Worm (Caenorhabditis elegans): Measurements from ENCODE around the gene lcmt-1.

lcmt-1 gene

DNA sequence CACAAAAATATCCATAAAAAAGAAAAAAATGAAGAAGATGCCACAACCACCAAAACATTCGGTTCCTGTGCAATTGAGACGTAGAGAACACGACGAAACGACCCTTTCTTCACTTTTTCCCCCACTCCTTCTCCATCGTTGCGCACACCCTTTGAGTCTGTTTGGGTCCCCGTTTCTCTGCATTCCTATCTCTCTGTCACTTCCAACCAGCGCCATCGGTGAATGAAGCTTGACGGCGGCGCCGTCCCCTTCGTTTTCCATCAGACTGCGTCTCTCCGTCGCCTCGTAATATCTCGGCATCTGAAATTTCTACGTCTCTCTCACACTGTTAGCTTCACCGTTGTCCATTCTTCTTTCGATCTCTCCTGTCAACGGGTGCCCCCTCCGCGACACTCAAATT is 7.6 kb upstream of the lcmt-1 start:
- TF ChIP-seq unc-62 (GFP tag; optimal IDR thresholded peaks at IDR 0.05 in 1 of 2) (peak in 1 of 2 experiments; percentile 42), unc-62 (tag; optimal IDR thresholded peaks at IDR 0.05) (no peak), cey-2 (tag; optimal IDR thresholded peaks at IDR 0.05; ENCODE audit: borderline replicate concordance, insufficient read depth) (no peak), dmd-6 (GFP tag; IDR thresholded peaks at IDR 0.05) (no peak), tra-1 (GFP tag; IDR thresholded peaks at IDR 0.05) (no peak), hmg-1.1 (GFP tag; IDR thresholded peaks at IDR 0.05) (peak; percentile 74), lin-39 (tag; optimal IDR thresholded peaks at IDR 0.05) (no peak), hif-1 (tag; optimal IDR thresholded peaks at IDR 0.05) (peak in 1 of 2 experiments; percentile 31), mdl-1 (tag; optimal IDR thresholded peaks at IDR 0.05) (peak in 1 of 2 experiments; percentile 59), spr-3 (GFP tag; optimal IDR thresholded peaks at IDR 0.05) (no peak), Y48G9A.11 (GFP tag; IDR thresholded peaks at IDR 0.05) (no peak), ZK337.2 (GFP tag; IDR thresholded peaks at IDR 0.05) (no peak), gei-8 (GFP tag; optimal IDR thresholded peaks at IDR 0.05) (no peak), zfp-2 (tag; optimal IDR thresholded peaks at IDR 0.05) (no peak), T20F7.1 (GFP tag; optimal IDR thresholded peaks at IDR 0.05) (no peak), lin-15B (tag; optimal IDR thresholded peaks at IDR 0.05) (no peak), daf-19 (GFP tag; conservative IDR thresholded peaks at IDR 0.05) (no peak), lin-13 (GFP tag; optimal IDR thresholded peaks at IDR 0.05) (no peak), mes-2 (tag; optimal IDR thresholded peaks at IDR 0.05; ENCODE audit: poor library complexity, severe bottlenecking) (peak; percentile 26), nhr-102 (tag; optimal IDR thresholded peaks at IDR 0.05) (no peak), fkh-10 (GFP tag; optimal IDR thresholded peaks at IDR 0.05) (peak; percentile 6), saeg-2 (GFP tag; IDR thresholded peaks at IDR 0.05) (no peak), snpc-4 (tag; optimal IDR thresholded peaks at IDR 0.05) (no peak), F49E8.2 (tag; optimal IDR thresholded peaks at IDR 0.05; ENCODE audit: borderline replicate concordance) (no peak), egl-43 (GFP tag; IDR thresholded peaks at IDR 0.05) (peak; percentile 51; the same call in 1 of the 2 replicates), daf-8 (GFP tag; IDR thresholded peaks at IDR 0.05) (no peak), hlh-11 (tag; optimal IDR thresholded peaks at IDR 0.05) (peak; percentile 0), ceh-20 (GFP tag; IDR thresholded peaks at IDR 0.05) (no peak), rbr-2 (tag; optimal IDR thresholded peaks at IDR 0.05) (peak; percentile 54), lsy-2 (tag; optimal IDR thresholded peaks at IDR 0.05) (peak; percentile 17 to 35), mxl-3 (GFP tag; optimal IDR thresholded peaks at IDR 0.05) (peak; percentile 2), nhr-111 (GFP tag; optimal IDR thresholded peaks at IDR 0.05) (no peak), egl-27 (tag; optimal IDR thresholded peaks at IDR 0.05) (no peak), set-16 (GFP tag; IDR thresholded peaks at IDR 0.05) (peak; percentile 42; the same call in 1 of the 2 replicates), nhr-42 (GFP tag; IDR thresholded peaks at IDR 0.05) (no peak), T26A8.4 (GFP tag; IDR thresholded peaks at IDR 0.05) (no peak), dve-1 (tag; optimal IDR thresholded peaks at IDR 0.05; ENCODE audit: insufficient read depth) (no peak), nhr-11 (tag; optimal IDR thresholded peaks at IDR 0.05) (no peak), dpl-1 (GFP tag; optimal IDR thresholded peaks at IDR 0.05) (no peak)

DNA sequence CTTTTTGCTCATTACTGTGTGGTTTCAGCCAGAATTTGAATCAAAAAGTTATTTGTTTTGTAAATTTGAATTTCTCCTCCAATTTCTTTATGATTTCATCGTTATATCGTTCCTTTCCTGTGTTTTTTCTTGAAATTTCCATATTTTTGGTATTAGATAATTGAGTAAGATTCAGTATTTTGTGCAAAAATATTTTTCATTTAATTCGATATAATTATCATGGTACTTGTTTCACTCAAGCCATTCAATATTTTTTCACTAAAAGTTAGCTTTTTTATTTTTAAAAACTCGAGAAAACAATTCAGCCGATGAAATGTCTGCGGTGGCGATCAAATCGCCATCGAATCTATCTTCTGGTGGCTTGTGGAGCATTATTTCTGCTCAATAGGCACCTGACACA is 1.8 kb downstream of the lcmt-1 start, which contains the start of gene hse-5:
Gene hse-5, plus strand, starts transcription at position 301 of the 400 bp plus-strand sequence.
- TF ChIP-seq lin-29 (GFP tag; IDR thresholded peaks at IDR 0.05) (no peak), ceh-28 (tag; optimal IDR thresholded peaks at IDR 0.05) (no peak), ceh-44 (GFP tag; IDR thresholded peaks at IDR 0.05) (no peak), nhr-102 (tag; optimal IDR thresholded peaks at IDR 0.05) (no peak), F26F4.8 (GFP tag; conservative IDR thresholded peaks at IDR 0.05) (no peak), egl-27 (tag; optimal IDR thresholded peaks at IDR 0.05) (no peak), saeg-2 (GFP tag; IDR thresholded peaks at IDR 0.05) (no peak), nhr-41 (GFP tag; IDR thresholded peaks at IDR 0.05) (no peak), Y105C5A.15 (GFP tag; IDR thresholded peaks at IDR 0.05) (no peak), dve-1 (tag; optimal IDR thresholded peaks at IDR 0.05; ENCODE audit: insufficient read depth) (no peak), nhr-28 (tag; optimal IDR thresholded peaks at IDR 0.05) (no peak), nhr-11 (tag; optimal IDR thresholded peaks at IDR 0.05) (no peak)

Measured in whole organism, L4 larva.